Worm (Caenorhabditis elegans): ENCODE measurements around the gene decr-1.2.

DNA sequence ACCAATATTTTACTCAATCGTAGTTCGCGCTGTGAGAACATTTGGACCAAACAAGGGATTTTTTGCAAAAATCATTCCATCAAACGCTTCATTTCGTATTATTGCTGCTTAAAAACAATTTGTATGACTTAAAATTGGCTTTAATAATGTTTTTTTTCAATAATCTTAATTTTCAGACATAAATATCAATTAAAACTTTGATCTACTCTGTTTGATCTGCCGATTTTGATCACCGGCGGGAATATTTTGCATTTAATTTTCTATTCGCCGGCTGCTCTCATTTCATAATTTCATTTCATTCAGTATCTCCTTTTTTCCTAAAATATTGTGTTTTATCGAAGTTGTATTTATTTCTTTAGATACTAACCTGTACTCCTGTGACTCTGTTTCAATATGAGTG, 29.8 kb downstream of the decr-1.2 start, which contains the start of gene puf-5:
- TF ChIP-seq flh-1 (GFP tag; optimal IDR thresholded peaks at IDR 0.05) = no peak
- TF ChIP-seq unc-39 (tag; optimal IDR thresholded peaks at IDR 0.05) = no peak

Data from whole organism, mixed stage, embryonic.